Worm (Caenorhabditis elegans): ENCODE measurements around the gene lgc-37.

DNA sequence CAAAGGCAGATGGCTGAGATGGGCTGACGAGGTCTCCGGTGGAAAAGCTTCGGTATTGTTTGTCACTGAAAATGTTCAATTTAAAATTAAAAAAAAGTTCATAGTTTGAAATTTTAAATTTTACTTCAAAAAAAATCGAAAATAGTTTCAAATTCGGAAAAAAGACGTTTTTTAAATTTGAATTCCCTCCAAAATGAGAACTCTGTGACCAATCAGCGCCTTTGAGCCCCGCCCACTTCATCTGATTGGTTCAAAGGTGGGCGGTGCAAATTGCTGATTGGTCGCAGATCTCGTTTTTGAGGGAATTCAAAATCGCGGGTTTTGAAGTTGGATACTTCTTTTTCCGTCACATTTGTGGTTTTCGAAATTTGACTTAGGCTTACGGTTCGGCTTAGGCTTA is 53.3 kb downstream of the lgc-37 start:
- no peak for TF ChIP-seq F13C5.2 (tag; optimal IDR thresholded peaks at IDR 0.05)
- no peak for TF ChIP-seq ceh-36 (tag; optimal IDR thresholded peaks at IDR 0.05)
- TF ChIP-seq B0310.2 (tag; optimal IDR thresholded peaks at IDR 0.05) = no peak
- no peak for TF ChIP-seq tbx-37 (GFP tag; conservative IDR thresholded peaks at IDR 0.05)
- TF ChIP-seq ama-1 (optimal IDR thresholded peaks at IDR 0.05) = no peak
- TF ChIP-seq flt-1 (GFP tag; IDR thresholded peaks at IDR 0.05) = no peak
- TF ChIP-seq hmg-4 (GFP tag; optimal IDR thresholded peaks at IDR 0.05) = no peak
- no peak for TF ChIP-seq ets-7 (tag; optimal IDR thresholded peaks at IDR 0.05)
- TF ChIP-seq hmbx-1 (tag; optimal IDR thresholded peaks at IDR 0.05) = no peak
- no peak for TF ChIP-seq pes-1 (GFP tag; IDR thresholded peaks at IDR 0.05)
- no peak for TF ChIP-seq tbx-11 (GFP tag; IDR thresholded peaks at IDR 0.05)

Data from whole organism, early embryonic.